Worm (Caenorhabditis elegans): Measurements from ENCODE around the gene C39H7.4.

Gene C39H7.4

DNA sequence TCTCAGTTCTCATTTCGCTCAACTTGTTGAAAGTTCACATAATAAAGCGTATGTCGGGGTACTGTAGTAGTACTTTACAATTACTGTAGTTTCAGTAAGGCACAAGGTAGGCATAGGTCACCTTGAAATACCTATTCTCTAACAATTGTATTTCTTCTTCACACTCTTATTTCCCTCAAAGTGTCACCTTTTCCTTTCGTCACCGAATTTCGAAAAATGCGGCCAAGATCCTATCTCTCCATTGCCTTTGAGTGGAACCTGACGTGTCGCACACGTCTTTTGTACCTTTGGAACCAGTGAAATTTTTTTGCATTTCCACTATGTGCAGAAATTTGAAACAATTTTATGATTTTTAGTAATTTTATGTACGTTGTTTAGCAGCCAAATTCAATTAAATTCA lies 50.1 kb downstream of the C39H7.4 start (continued):
- TF ChIP-seq efl-1 (GFP tag; optimal IDR thresholded peaks at IDR 0.05) = no peak
- TF ChIP-seq cebp-2 (GFP tag; IDR thresholded peaks at IDR 0.05) = no peak
- TF ChIP-seq ceh-27 (GFP tag; optimal IDR thresholded peaks at IDR 0.05) = no peak

DNA sequence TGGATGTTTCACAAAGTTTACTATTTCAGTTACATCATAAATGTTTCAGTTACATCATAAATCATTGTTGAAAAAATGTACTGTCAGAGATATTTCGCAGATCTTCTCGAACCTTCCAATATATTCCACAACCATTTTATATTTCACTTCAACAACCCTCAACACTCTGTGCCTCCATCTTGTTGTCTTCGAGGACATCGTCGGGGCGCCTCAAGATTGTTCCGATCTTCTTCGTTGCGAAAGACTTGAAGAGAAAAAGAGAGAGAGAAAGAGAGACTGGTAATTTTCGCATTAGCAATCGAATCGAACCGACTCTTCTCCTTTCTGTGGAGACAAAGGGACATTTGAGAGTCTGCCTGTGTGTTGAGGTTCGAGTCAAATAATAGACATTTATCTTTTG lies 51.1 kb downstream of the C39H7.4 start:
- TF ChIP-seq B0336.3 (GFP tag; IDR thresholded peaks at IDR 0.05) = no peak
- TF ChIP-seq ceh-91 (GFP tag; IDR thresholded peaks at IDR 0.05) = no peak
- TF ChIP-seq akir-1 (GFP tag; optimal IDR thresholded peaks at IDR 0.05) = no peak
- TF ChIP-seq nhr-120 (GFP tag; IDR thresholded peaks at IDR 0.05) = no peak

Data from whole organism, young adult.